Worm (Caenorhabditis elegans) whole organism, mixed stage, embryonic: ENCODE measurements around the gene hira-1.

ENCODE experiments used
- nhr-237 ChIP-seq: fragments of 150-350 bp; optimal IDR thresholded peaks from 2 replicates; lab custom pipeline; 2014; ENCODE audit warnings: missing biosample characterization, missing genetic modification characterization
- sptf-1 ChIP-seq: sonication (generic microtip); optimal IDR thresholded peaks from 2 replicates; lab custom pipeline; 2017; ENCODE audit warnings: mild to moderate bottlenecking, missing genetic modification characterization, moderate library complexity, missing compliant biosample characterization
- unc-39 ChIP-seq: fragments of 150-350 bp; optimal IDR thresholded peaks from 2 replicates; lab custom pipeline; 2014; ENCODE audit warnings: missing biosample characterization, missing genetic modification characterization
- unc-62 ChIP-seq: fragments of 150-350 bp; optimal IDR thresholded peaks from 2 replicates; lab custom pipeline; 2014; ENCODE audit warnings: missing biosample characterization, missing genetic modification reagents, missing genetic modification characterization
- ztf-11 ChIP-seq: fragments of 150-350 bp; optimal IDR thresholded peaks from 2 replicates; lab custom pipeline; 2014; ENCODE audit warnings: missing biosample characterization, missing genetic modification characterization

ce11 chrIII:5149478-5149877 is 41.4 kb upstream of the hira-1 start, which contains the start of gene Y54H5A.2:
- TF ChIP-seq sptf-1 (no peak), unc-39 (tag; lab: Kevin White, UChicago) (no peak), ztf-11 (tag; lab: Kevin White, UChicago) (no peak), nhr-237 (tag; lab: Kevin White, UChicago) (no peak), unc-62 (GFP tag; lab: Kevin White, UChicago) (no peak)
